Worm (Caenorhabditis elegans) whole organism, L3 larva: ENCODE results near the gene F09C6.15.
A peak's percentile ranks its signal among the peaks of the same experiment; 100 is the strongest.

Experiments used
- R02D3.7 ChIP-seq: fragments of 150-350 bp; optimal IDR thresholded peaks from 2 replicates; lab custom pipeline; 2014; ENCODE audit warnings: missing biosample characterization, missing genetic modification characterization
- ZK546.5 ChIP-seq: sonication (generic microtip); optimal IDR thresholded peaks from 2 replicates; lab custom pipeline; 2017; ENCODE audit warnings: missing biosample characterization, missing genetic modification characterization
- ama-1 ChIP-seq: fragments of 150-350 bp; optimal IDR thresholded peaks from 2 replicates; lab custom pipeline; 2018
- ceh-16 ChIP-seq: sonication (generic microtip); optimal IDR thresholded peaks from 2 replicates; lab custom pipeline; 2017; ENCODE audit warnings: missing biosample characterization, missing genetic modification characterization
- ceh-28 ChIP-seq: fragments of 150-350 bp; optimal IDR thresholded peaks from 2 replicates; lab custom pipeline; 2014; ENCODE audit warnings: missing biosample characterization, missing genetic modification reagents, missing genetic modification characterization
- ceh-82 ChIP-seq: fragments of 150-350 bp; optimal IDR thresholded peaks from 2 replicates; lab custom pipeline; 2014; ENCODE audit warnings: missing biosample characterization, missing genetic modification characterization
- daf-12 ChIP-seq: fragments of 150-350 bp; optimal IDR thresholded peaks from 2 replicates; lab custom pipeline; 2014; ENCODE audit warnings: missing biosample characterization, missing genetic modification reagents, missing genetic modification characterization
- elt-1 ChIP-seq: fragments of 150-350 bp; optimal IDR thresholded peaks from 2 replicates; lab custom pipeline; 2014; ENCODE audit warnings: missing biosample characterization, missing genetic modification characterization
- elt-2 ChIP-seq: sonication (generic microtip); optimal IDR thresholded peaks from 2 replicates; lab custom pipeline; 2016; ENCODE audit warnings: missing genetic modification reagents, mild to moderate bottlenecking, missing genetic modification characterization, missing compliant biosample characterization
- elt-3 ChIP-seq, 3 experiments: fragments of 150-350 bp in 1 of 3; sonication (generic microtip) in 2 of 3; optimal IDR thresholded peaks; 2 replicates in 2 of 3; 4 replicates in 1 of 3; lab custom pipeline; 2014 to 2017; ENCODE audit warnings: missing biosample characterization in 3 of 3, missing genetic modification characterization in 3 of 3
- eor-1 ChIP-seq, 2 experiments: fragments of 150-350 bp; optimal IDR thresholded peaks; 2 replicates each; lab custom pipeline; 2014 to 2018; ENCODE audit warnings: missing biosample characterization in 2 of 2, missing genetic modification characterization in 2 of 2
- fkh-10 ChIP-seq: sonication (generic microtip); optimal IDR thresholded peaks from 2 replicates; lab custom pipeline; 2017; ENCODE audit warnings: missing biosample characterization, missing genetic modification reagents, missing genetic modification characterization
- fos-1 ChIP-seq: fragments of 150-350 bp; optimal IDR thresholded peaks from 2 replicates; lab custom pipeline; 2014; ENCODE audit warnings: missing biosample characterization, missing genetic modification characterization
- hmg-11 ChIP-seq: sonication (generic microtip); optimal IDR thresholded peaks from 2 replicates; lab custom pipeline; 2016; ENCODE audit warnings: missing genetic modification characterization, missing compliant biosample characterization
- jun-1 ChIP-seq: fragments of 150-350 bp; optimal IDR thresholded peaks from 2 replicates; lab custom pipeline; 2014; ENCODE audit warnings: missing biosample characterization, missing genetic modification reagents, missing genetic modification characterization
- lin-15B ChIP-seq: fragments of 150-350 bp; optimal IDR thresholded peaks from 2 replicates; lab custom pipeline; 2014; ENCODE audit warnings: missing biosample characterization, missing genetic modification characterization
- lsy-12 ChIP-seq: sonication (generic microtip); optimal IDR thresholded peaks from 2 replicates; lab custom pipeline; 2016; ENCODE audit warnings: mild to moderate bottlenecking, missing genetic modification characterization, missing compliant biosample characterization
- mdl-1 ChIP-seq: fragments of 150-350 bp; optimal IDR thresholded peaks from 2 replicates; lab custom pipeline; 2014; ENCODE audit warnings: missing biosample characterization, missing genetic modification characterization
- mml-1 ChIP-seq: fragments of 150-350 bp; sonication (generic microtip); optimal IDR thresholded peaks from 3 replicates; lab custom pipeline; 2014; ENCODE audit warnings: missing biosample characterization, missing genetic modification characterization
- nfya-1 ChIP-seq: sonication (generic microtip); optimal IDR thresholded peaks from 2 replicates; lab custom pipeline; 2017; ENCODE audit warnings: missing genetic modification characterization, mild to moderate bottlenecking, missing compliant biosample characterization, antibody characterized with exemption, moderate library complexity; ENCODE audit not compliant: insufficient read depth
- nhr-11 ChIP-seq: fragments of 150-350 bp; optimal IDR thresholded peaks from 2 replicates; lab custom pipeline; 2014; ENCODE audit warnings: missing biosample characterization, missing genetic modification characterization
- nhr-12 ChIP-seq: fragments of 150-350 bp; optimal IDR thresholded peaks from 2 replicates; lab custom pipeline; 2014; ENCODE audit warnings: missing biosample characterization, missing genetic modification characterization
- nhr-23 ChIP-seq: fragments of 150-350 bp; optimal IDR thresholded peaks from 2 replicates; lab custom pipeline; 2014; ENCODE audit warnings: missing biosample characterization, missing genetic modification reagents, missing genetic modification characterization
- nhr-43 ChIP-seq: sonication (generic microtip); optimal IDR thresholded peaks from 2 replicates; lab custom pipeline; 2016; ENCODE audit warnings: mild to moderate bottlenecking, missing genetic modification characterization, missing compliant biosample characterization; ENCODE audit not compliant: poor library complexity, severe bottlenecking
- nhr-67 ChIP-seq: fragments of 150-350 bp; optimal IDR thresholded peaks from 2 replicates; lab custom pipeline; 2014; ENCODE audit warnings: missing biosample characterization, missing genetic modification characterization
- nhr-76 ChIP-seq: fragments of 150-350 bp; sonication (generic microtip); optimal IDR thresholded peaks from 5 replicates; lab custom pipeline; 2014; ENCODE audit warnings: missing biosample characterization, missing genetic modification characterization
- nhr-77 ChIP-seq: fragments of 150-350 bp; optimal IDR thresholded peaks from 2 replicates; lab custom pipeline; 2014; ENCODE audit warnings: missing biosample characterization, missing genetic modification characterization
- pha-4 ChIP-seq: fragments of 150-350 bp; optimal IDR thresholded peaks from 2 replicates; lab custom pipeline; 2014; ENCODE audit warnings: missing biosample characterization, missing genetic modification reagents, missing genetic modification characterization
- pqm-1 ChIP-seq: fragments of 150-350 bp; optimal IDR thresholded peaks from 2 replicates; lab custom pipeline; 2017; ENCODE audit warnings: missing biosample characterization, missing genetic modification characterization, inconsistent platforms
- sea-2 ChIP-seq: fragments of 150-350 bp; sonication (generic microtip); optimal IDR thresholded peaks from 4 replicates; lab custom pipeline; 2014; ENCODE audit warnings: missing biosample characterization, missing genetic modification reagents, missing genetic modification characterization
- tbx-2 ChIP-seq: sonication (generic microtip); optimal IDR thresholded peaks from 2 replicates; lab custom pipeline; 2016; ENCODE audit warnings: mild to moderate bottlenecking, missing genetic modification characterization, missing compliant biosample characterization
- unc-39 ChIP-seq: sonication (generic microtip); optimal IDR thresholded peaks from 4 replicates; lab custom pipeline; 2017; ENCODE audit warnings: missing biosample characterization, missing genetic modification characterization
- unc-62 ChIP-seq: fragments of 150-350 bp; sonication (generic microtip); optimal IDR thresholded peaks from 4 replicates; lab custom pipeline; 2014; ENCODE audit warnings: missing biosample characterization, missing genetic modification reagents, missing genetic modification characterization
- zag-1 ChIP-seq: fragments of 150-350 bp; optimal IDR thresholded peaks from 2 replicates; lab custom pipeline; 2014; ENCODE audit warnings: missing biosample characterization, missing genetic modification characterization
- ztf-11 ChIP-seq: fragments of 150-350 bp; optimal IDR thresholded peaks from 2 replicates; lab custom pipeline; 2014; ENCODE audit warnings: missing biosample characterization, missing genetic modification characterization
- ztf-4 ChIP-seq: fragments of 150-350 bp; optimal IDR thresholded peaks from 2 replicates; lab custom pipeline; 2014; ENCODE audit warnings: missing biosample characterization, missing genetic modification characterization

F09C6.15 gene

ce11 chrV:16909871-16910270 lies 16.3 kb downstream of the F09C6.15 start, which contains the start of gene F09C6.16:
TSS of gene F09C6.16 (minus strand) at chrV:16909971.
- TF ChIP-seq zag-1 (tag; lab: Kevin White, UChicago) (no peak), R02D3.7 (tag; lab: Kevin White, UChicago) (no peak), elt-2 (tag; lab: Kevin White, UChicago) (no peak), nfya-1 (tag; lab: Kevin White, UChicago) (no peak), nhr-67 (tag; lab: Kevin White, UChicago) (no peak), lin-15B (tag; lab: Kevin White, UChicago) (no peak), mml-1 (tag; lab: Kevin White, UChicago) (no peak), ama-1 (lab: Kevin White, UChicago) (no peak), ceh-82 (tag; lab: Kevin White, UChicago) (no peak), nhr-23 (tag; lab: Kevin White, UChicago) (no peak)

ce11 chrV:16910864-16911263 lies 17.3 kb downstream of the F09C6.15 start:
- no peak for TF ChIP-seq lin-15B (tag; lab: Kevin White, UChicago)
- TF ChIP-seq pqm-1 (tag; lab: Kevin White, UChicago) = peak; percentile 3
- TF ChIP-seq nhr-23 (tag; lab: Kevin White, UChicago) = no peak
- no peak for TF ChIP-seq R02D3.7 (tag; lab: Kevin White, UChicago)
- peak; percentile 25 for TF ChIP-seq elt-2 (tag; lab: Kevin White, UChicago)
- TF ChIP-seq nhr-76 (tag; lab: Kevin White, UChicago) = no peak
- no peak for TF ChIP-seq unc-62 (GFP tag; lab: Kevin White, UChicago)
- TF ChIP-seq hmg-11 (tag; lab: Kevin White, UChicago) = no peak
- no peak for TF ChIP-seq tbx-2
- TF ChIP-seq ceh-82 (tag; lab: Kevin White, UChicago) = no peak
- TF ChIP-seq sea-2 (GFP tag; lab: Kevin White, UChicago) = no peak
- peak; percentile 61 for TF ChIP-seq pha-4 (tag; lab: Kevin White, UChicago)

ce11 chrV:16911294-16911693 lies 17.8 kb downstream of the F09C6.15 start:
- TF ChIP-seq tbx-2 (no peak), elt-2 (tag; lab: Kevin White, UChicago) (peak; percentile 44), pqm-1 (tag; lab: Kevin White, UChicago) (peak; percentile 10)

ce11 chrV:16911934-16912333 lies 18.4 kb downstream of the F09C6.15 start, which contains the start of gene nhr-116:
TSS of gene nhr-116 (plus strand) at chrV:16912234.
- TF ChIP-seq tbx-2 = no peak
- TF ChIP-seq fkh-10 (GFP tag; lab: Kevin White, UChicago) = no peak
- TF ChIP-seq daf-12 (tag; lab: Kevin White, UChicago) = no peak
- no peak for TF ChIP-seq ztf-4
- TF ChIP-seq lsy-12 (tag; lab: Kevin White, UChicago) = no peak
- TF ChIP-seq elt-3 (tag; optimal IDR thresholded peaks at IDR 0.05; lab: Kevin White, UChicago) = no peak
- no peak for TF ChIP-seq nhr-76 (tag; lab: Kevin White, UChicago)
- TF ChIP-seq fos-1 = no peak
- no peak for TF ChIP-seq unc-39 (tag; lab: Kevin White, UChicago)
- no peak for TF ChIP-seq ceh-16 (tag; lab: Kevin White, UChicago)
- TF ChIP-seq nhr-77 = no peak
- TF ChIP-seq nhr-43 (tag; lab: Kevin White, UChicago) = no peak
- TF ChIP-seq ZK546.5 (tag; lab: Kevin White, UChicago) = no peak
- TF ChIP-seq elt-2 (tag; lab: Kevin White, UChicago) = no peak
- no peak for TF ChIP-seq zag-1 (tag; lab: Kevin White, UChicago)
- TF ChIP-seq eor-1 (tag; optimal IDR thresholded peaks at IDR 0.05; lab: Kevin White, UChicago) = no peak
- no peak for TF ChIP-seq elt-1 (tag; lab: Kevin White, UChicago)

- TF ChIP-seq nhr-11 (tag; lab: Kevin White, UChicago) = no peak
- no peak for TF ChIP-seq ama-1 (lab: Kevin White, UChicago)
- no peak for TF ChIP-seq nhr-12 (tag; lab: Kevin White, UChicago)
- no peak for TF ChIP-seq ztf-11 (tag; lab: Kevin White, UChicago)
- no peak for TF ChIP-seq hmg-11 (tag; lab: Kevin White, UChicago)
- no peak for TF ChIP-seq mdl-1
- no peak for TF ChIP-seq ceh-28 (tag; lab: Kevin White, UChicago)
- no peak for TF ChIP-seq jun-1 (tag; lab: Kevin White, UChicago)
- no peak for TF ChIP-seq nhr-43 (tag; lab: Kevin White, UChicago)
These were observed 22.5 kb downstream of the F09C6.15 start, which contains the start of gene F09C6.10 for ce11 chrV:16916079-16916478. TSS of gene F09C6.10 (minus strand) at chrV:16916179.
